Worm (Caenorhabditis elegans) whole organism, L1 larva: Measurements from ENCODE around the gene sur-7.

Experiments
- C04F5.9 ChIP-seq: sonication (generic microtip); optimal IDR thresholded peaks from 2 replicates; lab custom pipeline; 2016; ENCODE audit warnings: missing genetic modification characterization, missing compliant biosample characterization
- C16A3.4 ChIP-seq: fragments of 150-350 bp; optimal IDR thresholded peaks from 2 replicates; lab custom pipeline; 2014; ENCODE audit warnings: missing biosample characterization, missing genetic modification characterization
- F16B12.6 ChIP-seq: fragments of 150-350 bp; optimal IDR thresholded peaks from 2 replicates; lab custom pipeline; 2014; ENCODE audit warnings: missing biosample characterization, missing genetic modification characterization
- blmp-1 ChIP-seq: fragments of 150-350 bp; optimal IDR thresholded peaks from 2 replicates; lab custom pipeline; 2014; ENCODE audit warnings: missing biosample characterization, missing genetic modification characterization
- ceh-82 ChIP-seq, 3 experiments: fragments of 150-350 bp in 1 of 3; sonication (generic microtip) in 2 of 3; optimal IDR thresholded peaks; 2 replicates each; lab custom pipeline; 2014 to 2017; ENCODE audit warnings: missing biosample characterization in 3 of 3, missing genetic modification characterization in 3 of 3
- ceh-88 ChIP-seq: fragments of 200-800 bp; sonication (Bioruptor generic); IDR thresholded peaks from 2 replicates; pipeline ENCODE4 v1.3.6; 2022; ENCODE audit warnings: missing genetic modification characterization, missing compliant biosample characterization
- dpl-1 ChIP-seq, 3 experiments: fragments of 150-350 bp in 2 of 3; sonication (generic microtip) in 1 of 3; optimal IDR thresholded peaks; 2 replicates each; lab custom pipeline; 2014 to 2017; ENCODE audit warnings: missing biosample characterization in 3 of 3, missing genetic modification characterization in 3 of 3, missing genetic modification reagents in 3 of 3
- dsc-1 ChIP-seq: sonication (generic microtip); optimal IDR thresholded peaks from 2 replicates; lab custom pipeline; 2016; ENCODE audit warnings: mild to moderate bottlenecking, missing genetic modification characterization, missing compliant biosample characterization
- efl-1 ChIP-seq, 4 experiments: fragments of 150-350 bp; optimal IDR thresholded peaks in 3 of 4; peaks in 1 of 4; 1 replicate in 1 of 4; 2 replicates in 3 of 4; lab custom pipeline; 2014; ENCODE audit warnings: missing biosample characterization in 2 of 4, missing genetic modification characterization in 2 of 4, missing genetic modification reagents in 2 of 4
- efl-3 ChIP-seq: fragments of 200-800 bp; sonication (Bioruptor generic); optimal IDR thresholded peaks from 2 replicates; lab custom pipeline; 2018; ENCODE audit warnings: mild to moderate bottlenecking, missing genetic modification characterization, missing compliant biosample characterization
- elt-2 ChIP-seq: sonication (generic microtip); optimal IDR thresholded peaks from 2 replicates; lab custom pipeline; 2016; ENCODE audit warnings: missing genetic modification characterization, mild to moderate bottlenecking, inconsistent platforms, missing compliant biosample characterization, missing genetic modification reagents
- elt-3 ChIP-seq, 6 experiments: fragments of 150-350 bp in 1 of 6; sonication (generic microtip); optimal IDR thresholded peaks; 2 replicates each; lab custom pipeline; 2017 to 2018; ENCODE audit warnings: missing biosample characterization in 6 of 6, missing genetic modification characterization in 6 of 6, inconsistent platforms in 1 of 6
- fkh-4 ChIP-seq: sonication (generic microtip); optimal IDR thresholded peaks from 2 replicates; lab custom pipeline; 2016; ENCODE audit warnings: missing compliant biosample characterization, missing genetic modification characterization, borderline replicate concordance
- fkh-8 ChIP-seq: sonication (generic microtip); optimal IDR thresholded peaks from 2 replicates; lab custom pipeline; 2016; ENCODE audit warnings: mild to moderate bottlenecking, missing genetic modification characterization, missing compliant biosample characterization
- hlh-17 ChIP-seq: fragments of 200-800 bp; sonication (Bioruptor generic); optimal IDR thresholded peaks from 2 replicates; lab custom pipeline; 2018; ENCODE audit warnings: missing genetic modification characterization, mild to moderate bottlenecking, missing compliant biosample characterization, moderate library complexity, borderline replicate concordance
- irx-1 ChIP-seq: sonication (generic microtip); optimal IDR thresholded peaks from 2 replicates; lab custom pipeline; 2016; ENCODE audit warnings: missing genetic modification characterization, missing compliant biosample characterization
- isw-1 ChIP-seq: fragments of 200-800 bp; sonication (Bioruptor generic); IDR thresholded peaks from 2 replicates; pipeline ENCODE4 v1.3.6; 2022; ENCODE audit warnings: missing genetic modification characterization, missing compliant biosample characterization
- jun-1 ChIP-seq: fragments of 150-350 bp; optimal IDR thresholded peaks from 2 replicates; lab custom pipeline; 2014; ENCODE audit warnings: missing biosample characterization, missing genetic modification reagents, missing genetic modification characterization
- lin-14 ChIP-seq: fragments of 200-800 bp; sonication (Bioruptor generic); optimal IDR thresholded peaks from 2 replicates; lab custom pipeline; 2018; ENCODE audit warnings: mild to moderate bottlenecking, missing genetic modification characterization, moderate library complexity, missing compliant biosample characterization
- lin-35 ChIP-seq, 2 experiments: fragments of 150-350 bp; optimal IDR thresholded peaks; 2 replicates each; lab custom pipeline; 2014; ENCODE audit warnings: missing biosample characterization in 2 of 2, missing genetic modification characterization in 2 of 2, missing genetic modification reagents in 2 of 2
- lir-3 ChIP-seq: sonication (generic microtip); optimal IDR thresholded peaks from 2 replicates; lab custom pipeline; 2016; ENCODE audit warnings: mild to moderate bottlenecking, missing genetic modification characterization, moderate library complexity, missing compliant biosample characterization; ENCODE audit not compliant: poor library complexity
- lsy-2 ChIP-seq, 2 experiments: fragments of 150-350 bp; optimal IDR thresholded peaks; 2 replicates each; lab custom pipeline; 2014; ENCODE audit warnings: missing biosample characterization in 2 of 2, missing genetic modification characterization in 2 of 2
- mab-9 ChIP-seq: fragments of 200-800 bp; sonication (Bioruptor generic); IDR thresholded peaks from 2 replicates; pipeline ENCODE4 v1.3.6; 2022; ENCODE audit warnings: missing genetic modification reagents, missing genetic modification characterization, missing compliant biosample characterization
- mdl-1 ChIP-seq, 2 experiments: fragments of 150-350 bp; optimal IDR thresholded peaks; 2 replicates each; lab custom pipeline; 2014 to 2017; ENCODE audit warnings: missing biosample characterization in 2 of 2, missing genetic modification characterization in 2 of 2, inconsistent platforms in 1 of 2
- mep-1 ChIP-seq: fragments of 150-350 bp; optimal IDR thresholded peaks from 2 replicates; lab custom pipeline; 2014; ENCODE audit warnings: missing biosample characterization, missing genetic modification characterization
- nhr-12 ChIP-seq: sonication (generic microtip); optimal IDR thresholded peaks from 2 replicates; lab custom pipeline; 2017; ENCODE audit warnings: missing biosample characterization, missing genetic modification characterization
- nhr-19 ChIP-seq: fragments of 200-800 bp; sonication (Bioruptor generic); conservative IDR thresholded peaks from 2 replicates; pipeline ENCODE4 v1.3.6; 2022; ENCODE audit warnings: missing genetic modification characterization, missing compliant biosample characterization
- nhr-20 ChIP-seq: sonication (generic microtip); optimal IDR thresholded peaks from 2 replicates; lab custom pipeline; 2016; ENCODE audit warnings: mild to moderate bottlenecking, missing genetic modification characterization, missing compliant biosample characterization
- nhr-47 ChIP-seq: sonication (generic microtip); optimal IDR thresholded peaks from 2 replicates; lab custom pipeline; 2016; ENCODE audit warnings: mild to moderate bottlenecking, missing genetic modification characterization, moderate library complexity, missing compliant biosample characterization
- nhr-71 ChIP-seq: sonication (generic microtip); optimal IDR thresholded peaks from 2 replicates; lab custom pipeline; 2016; ENCODE audit warnings: mild to moderate bottlenecking, missing genetic modification characterization, moderate library complexity, missing compliant biosample characterization
- nhr-77 ChIP-seq: fragments of 150-350 bp; optimal IDR thresholded peaks from 2 replicates; lab custom pipeline; 2014; ENCODE audit warnings: missing biosample characterization, missing genetic modification characterization
- nhr-84 ChIP-seq: sonication (generic microtip); optimal IDR thresholded peaks from 2 replicates; lab custom pipeline; 2017; ENCODE audit warnings: missing biosample characterization, missing genetic modification characterization
- nhr-85 ChIP-seq: sonication (generic microtip); peaks from one replicate; lab custom pipeline; 2016; ENCODE audit warnings: missing genetic modification characterization, inconsistent platforms, missing compliant biosample characterization
- nhr-90 ChIP-seq: sonication (generic microtip); optimal IDR thresholded peaks from 2 replicates; lab custom pipeline; 2016; ENCODE audit warnings: mild to moderate bottlenecking, missing genetic modification characterization, missing compliant biosample characterization; ENCODE audit not compliant: poor library complexity
- pax-3 ChIP-seq: fragments of 200-800 bp; sonication (Bioruptor generic); optimal IDR thresholded peaks from 2 replicates; lab custom pipeline; 2018; ENCODE audit warnings: mild to moderate bottlenecking, missing genetic modification characterization, moderate library complexity, missing compliant biosample characterization
- skn-1 ChIP-seq: fragments of 150-350 bp; optimal IDR thresholded peaks from 2 replicates; lab custom pipeline; 2014; ENCODE audit warnings: missing biosample characterization, missing genetic modification characterization
- snu-23 ChIP-seq: sonication (generic microtip); optimal IDR thresholded peaks from 2 replicates; lab custom pipeline; 2016; ENCODE audit warnings: missing genetic modification characterization, missing compliant biosample characterization
- sox-4 ChIP-seq: sonication (generic microtip); optimal IDR thresholded peaks from 2 replicates; lab custom pipeline; 2016; ENCODE audit warnings: missing genetic modification characterization, missing compliant biosample characterization
- sup-37 ChIP-seq: fragments of 200-800 bp; sonication (Bioruptor generic); optimal IDR thresholded peaks from 2 replicates; lab custom pipeline; 2018; ENCODE audit warnings: mild to moderate bottlenecking, missing genetic modification characterization, missing compliant biosample characterization
- tbx-2 ChIP-seq: sonication (generic microtip); optimal IDR thresholded peaks from 2 replicates; lab custom pipeline; 2016; ENCODE audit warnings: missing genetic modification characterization, missing compliant biosample characterization
- unc-130 ChIP-seq: fragments of 150-350 bp; optimal IDR thresholded peaks from 2 replicates; lab custom pipeline; 2017; ENCODE audit warnings: missing biosample characterization, missing genetic modification characterization, inconsistent platforms
- unc-62 ChIP-seq: fragments of 150-350 bp; optimal IDR thresholded peaks from 2 replicates; lab custom pipeline; 2014; ENCODE audit warnings: missing biosample characterization, missing genetic modification reagents, missing genetic modification characterization
- xbp-1 ChIP-seq: sonication (generic microtip); optimal IDR thresholded peaks from 2 replicates; lab custom pipeline; 2016; ENCODE audit warnings: missing genetic modification characterization, missing compliant biosample characterization
- zag-1 ChIP-seq: fragments of 150-350 bp; optimal IDR thresholded peaks from 2 replicates; lab custom pipeline; 2014; ENCODE audit warnings: missing biosample characterization, missing genetic modification characterization

sur-7 gene

ce11 chrX:16349019-16349418 is 27.4 kb upstream of the sur-7 start:
- no peak for TF ChIP-seq nhr-47 (tag; lab: Kevin White, UChicago)
- TF ChIP-seq hlh-17 (GFP tag; lab: Kevin White, UChicago) = no peak
- TF ChIP-seq mab-9 = no peak
- no peak for TF ChIP-seq nhr-12 (tag; lab: Kevin White, UChicago)
- TF ChIP-seq tbx-2 (tag; lab: Kevin White, UChicago) = peak; percentile 48
- TF ChIP-seq lin-14 = peak; percentile 75
- TF ChIP-seq lsy-2 (tag; optimal IDR thresholded peaks at IDR 0.05; lab: Kevin White, UChicago) = peak in 1 of 2 experiments; percentile 11
- TF ChIP-seq mdl-1 (tag; optimal IDR thresholded peaks at IDR 0.05; lab: Kevin White, UChicago) = peak in 1 of 2 experiments; percentile 57
- TF ChIP-seq fkh-8 (tag; lab: Kevin White, UChicago) = no peak
- no peak for TF ChIP-seq sox-4
- TF ChIP-seq jun-1 (tag; lab: Kevin White, UChicago) = peak; percentile 53
- peak; percentile 87 for TF ChIP-seq skn-1 (tag; lab: Kevin White, UChicago)
- TF ChIP-seq irx-1 (tag; lab: Kevin White, UChicago) = no peak
- TF ChIP-seq dsc-1 = no peak
- TF ChIP-seq unc-62 (GFP tag; lab: Kevin White, UChicago) = no peak
- TF ChIP-seq nhr-19 (GFP tag; lab: Robert Waterston, UW) = peak; percentile 64
- TF ChIP-seq fkh-4 (tag; lab: Kevin White, UChicago) = no peak
- TF ChIP-seq C16A3.4 = peak; percentile 54
- no peak for TF ChIP-seq ceh-88
- TF ChIP-seq efl-1 (optimal IDR thresholded peaks at IDR 0.05; lab: Kevin White, UChicago) = no peak
- TF ChIP-seq efl-1 (GFP tag; optimal IDR thresholded peaks at IDR 0.05 in 1 of 2; lab: Kevin White, UChicago) = no peak
- no peak for TF ChIP-seq nhr-84 (tag; lab: Kevin White, UChicago)
- no peak for TF ChIP-seq C04F5.9 (tag; lab: Kevin White, UChicago)
- TF ChIP-seq nhr-77 = peak; percentile 38
- peak; percentile 64 for TF ChIP-seq nhr-71 (tag; lab: Kevin White, UChicago)
- peak; percentile 67 for TF ChIP-seq nhr-85
- TF ChIP-seq elt-2 = peak; percentile 93
- TF ChIP-seq lin-35 (GFP tag; optimal IDR thresholded peaks at IDR 0.05; lab: Kevin White, UChicago) = peak in 1 of 2 experiments; percentile 75
- peak; percentile 41 for TF ChIP-seq mep-1 (tag; lab: Kevin White, UChicago)
- TF ChIP-seq nhr-90 (tag; lab: Kevin White, UChicago) = peak; percentile 54
- no peak for TF ChIP-seq dpl-1 (GFP tag; optimal IDR thresholded peaks at IDR 0.05; lab: Kevin White, UChicago)
- no peak for TF ChIP-seq sup-37 (GFP tag; lab: Kevin White, UChicago)
- no peak for TF ChIP-seq F16B12.6
- no peak for TF ChIP-seq efl-3 (GFP tag; lab: Kevin White, UChicago)
- TF ChIP-seq elt-3 (tag; optimal IDR thresholded peaks at IDR 0.05; lab: Kevin White, UChicago) = peak in 2 of 6 experiments; percentile 64 to 85
- TF ChIP-seq unc-130 (tag; lab: Kevin White, UChicago) = no peak
- TF ChIP-seq snu-23 (GFP tag; lab: Kevin White, UChicago) = peak; percentile 63
- no peak for TF ChIP-seq lir-3 (tag; lab: Kevin White, UChicago)
- no peak for TF ChIP-seq pax-3 (tag; lab: Kevin White, UChicago)
- TF ChIP-seq ceh-82 (tag; optimal IDR thresholded peaks at IDR 0.05; lab: Kevin White, UChicago) = peak in 1 of 3 experiments; percentile 16
- TF ChIP-seq isw-1 (GFP tag; lab: Robert Waterston, UW) = no peak
- TF ChIP-seq zag-1 = no peak
- TF ChIP-seq nhr-20 (tag; lab: Kevin White, UChicago) = peak; percentile 75
- peak; percentile 76 for TF ChIP-seq blmp-1 (tag; lab: Kevin White, UChicago)
- no peak for TF ChIP-seq xbp-1
